Fruit fly (Drosophila melanogaster) whole organism, embryonic: ENCODE results near the gene CG13022.

ENCODE experiments used
- Antp ChIP-seq: fragments of 200-800 bp; sonication (Bioruptor generic); optimal IDR thresholded peaks from 3 replicates; lab custom pipeline; 2016; ENCODE audit warnings: missing biosample characterization, missing genetic modification characterization
- Atf3 ChIP-seq: fragments of 200-800 bp; sonication (Bioruptor generic); optimal IDR thresholded peaks from 3 replicates; lab custom pipeline; 2016; ENCODE audit warnings: missing biosample characterization, missing genetic modification characterization
- CG10462 ChIP-seq: fragments of 200-800 bp; sonication (Bioruptor generic); optimal IDR thresholded peaks from 2 replicates; lab custom pipeline; 2016; ENCODE audit warnings: missing biosample characterization, missing genetic modification characterization
- CG11085 ChIP-seq: fragments of 200-800 bp; sonication (Bioruptor generic); IDR thresholded peaks from 2 replicates; pipeline ENCODE4 v1.3.6; 2022; ENCODE audit warnings: missing biosample characterization, missing genetic modification characterization
- CG11695 ChIP-seq: fragments of 200-800 bp; sonication (Bioruptor generic); IDR thresholded peaks from 3 replicates; pipeline ENCODE4 v1.3.6; 2022; ENCODE audit warnings: missing biosample characterization, missing genetic modification characterization
- CG12391 ChIP-seq: fragments of 200-800 bp; sonication (Bioruptor generic); optimal IDR thresholded peaks from 3 replicates; lab custom pipeline; 2018; ENCODE audit warnings: missing biosample characterization, mild to moderate bottlenecking, missing genetic modification characterization, moderate library complexity
- CG13624 ChIP-seq: fragments of 200-800 bp; sonication (Bioruptor generic); optimal IDR thresholded peaks from 2 replicates; lab custom pipeline; 2016; ENCODE audit warnings: missing biosample characterization, missing genetic modification characterization
- CG1647 ChIP-seq: fragments of 200-800 bp; sonication (Bioruptor generic); optimal IDR thresholded peaks from 3 replicates; lab custom pipeline; 2016; ENCODE audit warnings: missing biosample characterization, missing genetic modification characterization
- CG16813 ChIP-seq: fragments of 200-800 bp; sonication (Bioruptor generic); IDR thresholded peaks from 3 replicates; pipeline ENCODE4 v1.3.6; 2022; ENCODE audit warnings: missing biosample characterization, missing genetic modification characterization; ENCODE audit not compliant: partially characterized antibody
- CG18764 ChIP-seq: fragments of 200-800 bp; sonication (Bioruptor generic); optimal IDR thresholded peaks from 3 replicates; lab custom pipeline; 2016; ENCODE audit warnings: missing biosample characterization, missing genetic modification characterization
- CG2120 ChIP-seq: fragments of 200-800 bp; sonication (Bioruptor generic); optimal IDR thresholded peaks from 3 replicates; lab custom pipeline; 2016; ENCODE audit warnings: missing biosample characterization, missing genetic modification characterization
- CG2712 ChIP-seq: fragments of 200-800 bp; optimal IDR thresholded peaks from 3 replicates; lab custom pipeline; 2019; ENCODE audit warnings: missing biosample characterization, mild to moderate bottlenecking, missing genetic modification characterization, moderate library complexity
- CG31365 ChIP-seq: fragments of 200-800 bp; sonication (Bioruptor generic); optimal IDR thresholded peaks from 2 replicates; lab custom pipeline; 2018; ENCODE audit warnings: missing biosample characterization, mild to moderate bottlenecking, missing genetic modification characterization
- CG31388 ChIP-seq: fragments of 200-800 bp; sonication (Bioruptor generic); optimal IDR thresholded peaks from 2 replicates; lab custom pipeline; 2016; ENCODE audit warnings: missing biosample characterization, missing genetic modification characterization
- CG4854 ChIP-seq: fragments of 200-800 bp; sonication (Bioruptor generic); optimal IDR thresholded peaks from 2 replicates; lab custom pipeline; 2016; ENCODE audit warnings: missing biosample characterization, missing genetic modification characterization, inconsistent platforms
- CG5245 ChIP-seq: fragments of 200-800 bp; sonication (Bioruptor generic); optimal IDR thresholded peaks from 3 replicates; lab custom pipeline; 2016; ENCODE audit warnings: missing biosample characterization, missing genetic modification characterization
- CG7839 ChIP-seq: fragments of 200-800 bp; sonication (Bioruptor generic); optimal IDR thresholded peaks from 3 replicates; lab custom pipeline; 2018; ENCODE audit warnings: missing biosample characterization, mild to moderate bottlenecking, missing genetic modification characterization, moderate library complexity
- CG7928 ChIP-seq: fragments of 200-800 bp; sonication (Bioruptor generic); optimal IDR thresholded peaks from 2 replicates; lab custom pipeline; 2017; ENCODE audit warnings: missing biosample characterization, mild to moderate bottlenecking, missing genetic modification characterization
- CG7987 ChIP-seq: fragments of 200-800 bp; sonication (Bioruptor generic); optimal IDR thresholded peaks from 2 replicates; lab custom pipeline; 2018; ENCODE audit warnings: missing biosample characterization, mild to moderate bottlenecking, missing genetic modification characterization, moderate library complexity
- CG8765 ChIP-seq: fragments of 200-800 bp; sonication (Bioruptor generic); IDR thresholded peaks from 2 replicates; pipeline ENCODE4 v1.3.6; 2022; ENCODE audit warnings: missing biosample characterization, missing genetic modification characterization
- Chrac-16 ChIP-seq: fragments of 200-800 bp; sonication (Bioruptor generic); optimal IDR thresholded peaks from 3 replicates; lab custom pipeline; 2016; ENCODE audit warnings: missing biosample characterization, missing genetic modification characterization
- Dfd ChIP-seq, 2 experiments: fragments of >200 bp; optimal IDR thresholded peaks; 2 replicates each; lab custom pipeline; 2017; ENCODE audit warnings: missing biosample characterization in 2 of 2, missing genetic modification characterization in 2 of 2
- Dip3 ChIP-seq: fragments of 200-800 bp; sonication (Bioruptor generic); optimal IDR thresholded peaks from 3 replicates; lab custom pipeline; 2016; ENCODE audit warnings: missing biosample characterization, missing genetic modification characterization
- Elba2 ChIP-seq: fragments of 200-800 bp; sonication (Bioruptor generic); optimal IDR thresholded peaks from 3 replicates; lab custom pipeline; 2016; ENCODE audit warnings: missing biosample characterization, missing genetic modification characterization
- HLH4C ChIP-seq: fragments of 200-800 bp; sonication (Bioruptor generic); IDR thresholded peaks from 3 replicates; pipeline ENCODE4 v1.3.6; 2022; ENCODE audit warnings: missing biosample characterization, missing genetic modification characterization; ENCODE audit not compliant: partially characterized antibody
- Hand ChIP-seq: fragments of 200-800 bp; sonication (Bioruptor generic); optimal IDR thresholded peaks from 2 replicates; lab custom pipeline; 2017; ENCODE audit warnings: mild to moderate bottlenecking, missing biosample characterization, missing genetic modification reagents, missing genetic modification characterization
- Hsf ChIP-seq: fragments of 200-800 bp; sonication (Bioruptor generic); optimal IDR thresholded peaks from 3 replicates; lab custom pipeline; 2016; ENCODE audit warnings: missing biosample characterization, missing genetic modification characterization
- Mes4 ChIP-seq: fragments of 200-800 bp; sonication (Bioruptor generic); optimal IDR thresholded peaks from 2 replicates; lab custom pipeline; 2016; ENCODE audit warnings: missing biosample characterization, missing genetic modification characterization
- Mrtf ChIP-seq: fragments of 200-800 bp; sonication (Bioruptor generic); IDR thresholded peaks from 3 replicates; pipeline ENCODE4 v1.3.6; 2022; ENCODE audit warnings: missing biosample characterization, missing genetic modification characterization
- NK7.1 ChIP-seq: fragments of 200-800 bp; sonication (Bioruptor generic); optimal IDR thresholded peaks from 3 replicates; lab custom pipeline; 2016; ENCODE audit warnings: missing biosample characterization, missing genetic modification characterization
- Oli ChIP-seq: fragments of 200-800 bp; sonication (Bioruptor generic); optimal IDR thresholded peaks from 2 replicates; lab custom pipeline; 2018; ENCODE audit warnings: missing biosample characterization, mild to moderate bottlenecking, missing genetic modification characterization, moderate library complexity
- Rfx ChIP-seq: fragments of 200-800 bp; sonication (Bioruptor generic); IDR thresholded peaks from 2 replicates; pipeline ENCODE4 v1.3.6; 2022; ENCODE audit warnings: missing biosample characterization, missing genetic modification characterization
- Side ChIP-seq: fragments of 200-800 bp; sonication (Bioruptor generic); optimal IDR thresholded peaks from 2 replicates; lab custom pipeline; 2016; ENCODE audit warnings: missing biosample characterization, missing genetic modification characterization
- Taf1 ChIP-seq: fragments of 200-800 bp; sonication (Bioruptor generic); IDR thresholded peaks from 2 replicates; pipeline ENCODE4 v1.3.6; 2022; ENCODE audit warnings: missing biosample characterization, missing genetic modification characterization
- Vsx1 ChIP-seq: fragments of 200-800 bp; sonication (Bioruptor generic); optimal IDR thresholded peaks from 2 replicates; lab custom pipeline; 2017; ENCODE audit warnings: missing biosample characterization, mild to moderate bottlenecking, missing genetic modification characterization, missing genetic modification reagents
- corto ChIP-seq: fragments of 200-800 bp; sonication (Bioruptor generic); optimal IDR thresholded peaks from 2 replicates; lab custom pipeline; 2016; ENCODE audit warnings: missing biosample characterization, mild to moderate bottlenecking, missing genetic modification characterization, moderate library complexity
- crc ChIP-seq: fragments of 200-800 bp; sonication (Bioruptor generic); optimal IDR thresholded peaks from 2 replicates; lab custom pipeline; 2016; ENCODE audit warnings: missing biosample characterization, missing genetic modification characterization
- da ChIP-seq: fragments of 200-800 bp; sonication (Bioruptor generic); optimal IDR thresholded peaks from 2 replicates; lab custom pipeline; 2016; ENCODE audit warnings: missing biosample characterization, missing genetic modification characterization
- dmrt11E ChIP-seq: fragments of 200-800 bp; sonication (Bioruptor generic); optimal IDR thresholded peaks from 3 replicates; lab custom pipeline; 2018; ENCODE audit warnings: missing biosample characterization, mild to moderate bottlenecking, missing genetic modification characterization, moderate library complexity
- esg ChIP-seq: fragments of 200-800 bp; sonication (Bioruptor generic); conservative IDR thresholded peaks from 2 replicates; pipeline ENCODE4 v1.3.6; 2022; ENCODE audit warnings: missing biosample characterization, missing genetic modification characterization
- ewg ChIP-seq: fragments of 200-800 bp; sonication (Bioruptor generic); optimal IDR thresholded peaks from 3 replicates; lab custom pipeline; 2017; ENCODE audit warnings: mild to moderate bottlenecking, missing biosample characterization, missing genetic modification reagents, missing genetic modification characterization
- gem ChIP-seq: fragments of 200-800 bp; sonication (Bioruptor generic); optimal IDR thresholded peaks from 2 replicates; lab custom pipeline; 2019; ENCODE audit warnings: missing biosample characterization, mild to moderate bottlenecking, missing genetic modification characterization, moderate library complexity
- kah ChIP-seq: fragments of 200-800 bp; sonication (Bioruptor generic); optimal IDR thresholded peaks from 2 replicates; lab custom pipeline; 2018; ENCODE audit warnings: missing biosample characterization, mild to moderate bottlenecking, missing genetic modification characterization
- lab ChIP-seq: fragments of 200-800 bp; sonication (Bioruptor generic); optimal IDR thresholded peaks from 3 replicates; lab custom pipeline; 2017; ENCODE audit warnings: missing biosample characterization, missing genetic modification characterization, mild to moderate bottlenecking, moderate library complexity, missing genetic modification reagents
- nerfin-1 ChIP-seq: fragments of 200-800 bp; sonication (Bioruptor generic); optimal IDR thresholded peaks from 3 replicates; lab custom pipeline; 2019; ENCODE audit warnings: missing biosample characterization, mild to moderate bottlenecking, missing genetic modification characterization, moderate library complexity
- pfk ChIP-seq: fragments of 200-800 bp; sonication (Bioruptor generic); optimal IDR thresholded peaks from 2 replicates; lab custom pipeline; 2018; ENCODE audit warnings: missing biosample characterization, mild to moderate bottlenecking, missing genetic modification characterization, moderate library complexity
- pum ChIP-seq: fragments of 200-800 bp; sonication (Bioruptor generic); optimal IDR thresholded peaks from 2 replicates; lab custom pipeline; 2016; ENCODE audit warnings: missing biosample characterization, missing genetic modification characterization
- seq ChIP-seq: fragments of 200-800 bp; sonication (Bioruptor generic); IDR thresholded peaks from 2 replicates; pipeline ENCODE4 v1.3.6; 2022; ENCODE audit warnings: missing biosample characterization, missing genetic modification characterization
- tx ChIP-seq: fragments of 200-800 bp; sonication (Bioruptor generic); optimal IDR thresholded peaks from 2 replicates; lab custom pipeline; 2016; ENCODE audit warnings: missing biosample characterization, missing genetic modification characterization
- zen2 ChIP-seq: fragments of 200-800 bp; sonication (Bioruptor generic); IDR thresholded peaks from 3 replicates; pipeline ENCODE4 v1.3.6; 2022; ENCODE audit warnings: missing biosample characterization, missing genetic modification characterization; ENCODE audit not compliant: partially characterized antibody

CG13022 gene

DNA sequence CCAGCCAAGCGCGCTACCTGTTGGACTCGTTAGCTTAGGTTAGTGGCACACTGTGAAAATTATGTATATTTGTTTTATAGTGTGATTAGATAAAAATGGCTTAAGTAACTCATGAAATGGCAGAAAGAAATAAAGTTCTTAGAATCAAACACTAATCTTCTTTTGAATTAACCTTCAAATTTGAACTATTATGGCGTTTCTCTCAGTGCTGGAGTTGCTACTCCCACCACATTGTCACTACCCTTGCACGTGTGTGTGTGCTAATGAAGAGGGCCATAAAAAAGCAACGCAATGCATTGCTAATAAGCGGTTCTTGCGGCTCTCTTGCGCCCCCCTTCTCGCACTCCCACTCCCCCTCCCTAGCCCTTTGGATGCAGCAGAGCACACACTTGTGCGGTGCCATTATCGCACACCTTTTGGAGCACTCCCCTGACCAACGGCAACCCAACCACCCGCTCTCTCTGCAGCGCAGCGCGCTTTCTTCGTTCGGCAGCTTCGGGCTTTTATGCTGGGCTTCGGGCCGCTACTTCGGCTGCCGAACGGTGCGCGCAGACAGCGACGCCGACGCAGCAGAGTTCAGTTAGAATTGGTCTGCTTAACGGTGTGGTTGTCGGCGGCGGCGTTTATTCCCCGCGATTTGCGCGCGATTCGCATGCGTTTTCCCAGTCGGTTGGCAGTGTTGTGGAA, 48.0 kb downstream of the CG13022 start:
- peak; percentile 75 for TF ChIP-seq da (GFP tag; lab: Kevin White, UChicago)
- peak; percentile 92 for TF ChIP-seq CG7839 (tag; lab: Kevin White, UChicago)
- peak; percentile 95 for TF ChIP-seq gem (tag; lab: Kevin White, UChicago)
- TF ChIP-seq Dfd (GFP tag; optimal IDR thresholded peaks at IDR 0.05; lab: Kevin White, UChicago), result no peak
- TF ChIP-seq CG4854 (GFP tag; lab: Kevin White, UChicago), result peak; percentile 68
- TF ChIP-seq Mrtf (GFP tag; lab: Robert Waterston, UW), result peak; percentile 83
- TF ChIP-seq NK7.1 (GFP tag; lab: Kevin White, UChicago), result peak; percentile 67
- peak; percentile 94 for TF ChIP-seq Oli (tag; lab: Kevin White, UChicago)
- TF ChIP-seq CG2120 (GFP tag; lab: Kevin White, UChicago), result peak; percentile 61
- TF ChIP-seq Atf3 (GFP tag; lab: Kevin White, UChicago), result peak; percentile 78
- no peak for TF ChIP-seq CG8765
- TF ChIP-seq Antp (GFP tag; lab: Kevin White, UChicago), result peak; percentile 88
- peak; percentile 87 for TF ChIP-seq dmrt11E (tag; lab: Kevin White, UChicago)
- peak; percentile 90 for TF ChIP-seq Hsf
- peak; percentile 92 for TF ChIP-seq CG10462 (GFP tag; lab: Kevin White, UChicago)
- TF ChIP-seq Taf1 (GFP tag; lab: Robert Waterston, UW), result peak; percentile 47; the same call in 1 of the 2 replicates
- TF ChIP-seq lab (GFP tag; lab: Kevin White, UChicago), result peak; percentile 87
- peak; percentile 80 for TF ChIP-seq CG1647 (GFP tag; lab: Kevin White, UChicago)
- no peak for TF ChIP-seq pfk (GFP tag; lab: Kevin White, UChicago)
- TF ChIP-seq kah (GFP tag; lab: Kevin White, UChicago), result peak; percentile 74
- peak; percentile 99 for TF ChIP-seq Vsx1
- peak; percentile 89 for TF ChIP-seq Mes4
- peak; percentile 33 for TF ChIP-seq CG7987
- peak; percentile 28 for TF ChIP-seq Hand (GFP tag; lab: Kevin White, UChicago)
- peak; percentile 90 for TF ChIP-seq CG11695 (GFP tag; lab: Robert Waterston, UW)
- TF ChIP-seq zen2 (GFP tag; lab: Robert Waterston, UW), result peak; percentile 36; the same call in 1 of the 3 replicates
- peak; percentile 79 for TF ChIP-seq crc (GFP tag; lab: Kevin White, UChicago)
- peak; percentile 89 for TF ChIP-seq esg (GFP tag; lab: Robert Waterston, UW)
- TF ChIP-seq Side (GFP tag; lab: Kevin White, UChicago), result peak; percentile 86
- peak; percentile 75 for TF ChIP-seq Rfx (GFP tag; lab: Robert Waterston, UW)
- TF ChIP-seq pum (GFP tag; lab: Kevin White, UChicago), result peak; percentile 89
- TF ChIP-seq CG31365 (tag; lab: Kevin White, UChicago), result peak; percentile 58
- peak; percentile 74 for TF ChIP-seq CG13624 (GFP tag; lab: Kevin White, UChicago)
- no peak for TF ChIP-seq corto
- peak; percentile 73 for TF ChIP-seq ewg (GFP tag; lab: Kevin White, UChicago)
- TF ChIP-seq seq (GFP tag; lab: Robert Waterston, UW), result peak; percentile 87
- peak; percentile 81 for TF ChIP-seq tx
- TF ChIP-seq CG18764 (GFP tag; lab: Kevin White, UChicago), result peak; percentile 85
- TF ChIP-seq CG2712, result peak; percentile 94
- no peak for TF ChIP-seq HLH4C (GFP tag; lab: Robert Waterston, UW)
- peak; percentile 51 for TF ChIP-seq CG7928
- peak; percentile 58 for TF ChIP-seq CG11085 (GFP tag; lab: Robert Waterston, UW)
- TF ChIP-seq CG12391, result peak; percentile 93
- TF ChIP-seq Elba2, result peak; percentile 36
- peak; percentile 82 for TF ChIP-seq Chrac-16 (GFP tag; lab: Kevin White, UChicago)
- TF ChIP-seq CG5245, result peak; percentile 93
- TF ChIP-seq Dip3 (GFP tag; lab: Kevin White, UChicago), result no peak
- no peak for TF ChIP-seq CG16813 (GFP tag; lab: Robert Waterston, UW)
- TF ChIP-seq CG31388 (GFP tag; lab: Kevin White, UChicago), result peak; percentile 72
- peak; percentile 88 for TF ChIP-seq nerfin-1 (tag; lab: Kevin White, UChicago)
